Fruit fly (Drosophila melanogaster): ENCODE results near the gene CG7888.

Gene CG7888

dm6 chr3L:11085810-11086209 lies 32.0 kb downstream of the CG7888 start (continued):
- no peak for TF ChIP-seq Nf-YA (GFP tag; IDR thresholded peaks at IDR 0.05)
- TF ChIP-seq danr (GFP tag; IDR thresholded peaks at IDR 0.05): no peak
- TF ChIP-seq amos (GFP tag; IDR thresholded peaks at IDR 0.05; ENCODE audit: partially characterized antibody): no peak
- TF ChIP-seq CG14860 (GFP tag; IDR thresholded peaks at IDR 0.05; ENCODE audit: partially characterized antibody): no peak
- no peak for TF ChIP-seq CG13424 (tag; optimal IDR thresholded peaks at IDR 0.05)
- TF ChIP-seq emc (GFP tag; optimal IDR thresholded peaks at IDR 0.05): no peak
- TF ChIP-seq ab (GFP tag; optimal IDR thresholded peaks at IDR 0.05): no peak
- no peak for TF ChIP-seq pita (GFP tag; optimal IDR thresholded peaks at IDR 0.05)
- TF ChIP-seq Jarid2 (GFP tag; optimal IDR thresholded peaks at IDR 0.05): no peak
- no peak for TF ChIP-seq CG12299 (tag; optimal IDR thresholded peaks at IDR 0.05)
- TF ChIP-seq usp (GFP tag; optimal IDR thresholded peaks at IDR 0.05): no peak
- no peak for TF ChIP-seq sens-2 (GFP tag; IDR thresholded peaks at IDR 0.05)
- TF ChIP-seq CG13296 (GFP tag; optimal IDR thresholded peaks at IDR 0.05): peak; percentile 9
- TF ChIP-seq Usf (GFP tag; optimal IDR thresholded peaks at IDR 0.05): no peak
- peak; percentile 28 for TF ChIP-seq lab (GFP tag; optimal IDR thresholded peaks at IDR 0.05)
- TF ChIP-seq CG8290 (GFP tag; optimal IDR thresholded peaks at IDR 0.05): no peak
- TF ChIP-seq CG8290 (tag; optimal IDR thresholded peaks at IDR 0.05): peak in 1 of 2 experiments; percentile 53
- peak; percentile 37 for TF ChIP-seq CG7745 (tag; optimal IDR thresholded peaks at IDR 0.05)
- TF ChIP-seq CG4854 (GFP tag; optimal IDR thresholded peaks at IDR 0.05): no peak
- TF ChIP-seq Dip2 (GFP tag; IDR thresholded peaks at IDR 0.05): no peak
- no peak for TF ChIP-seq bowl (GFP tag; IDR thresholded peaks at IDR 0.05)
- TF ChIP-seq CG34422 (GFP tag; IDR thresholded peaks at IDR 0.05): 0 out of 3 replicates have a peak, but pooled peaks have one; percentile 30
- TF ChIP-seq caup (GFP tag; optimal IDR thresholded peaks at IDR 0.05; ENCODE audit: severe bottlenecking): no peak
- peak; percentile 41 for TF ChIP-seq CG6813 (GFP tag; optimal IDR thresholded peaks at IDR 0.05)
- TF ChIP-seq CG12942 (GFP tag; optimal IDR thresholded peaks at IDR 0.05): no peak
- no peak for TF ChIP-seq H15 (GFP tag; IDR thresholded peaks at IDR 0.05)
- TF ChIP-seq disco-r (GFP tag; optimal IDR thresholded peaks at IDR 0.05): no peak
- TF ChIP-seq lbe (GFP tag; optimal IDR thresholded peaks at IDR 0.05): no peak
- no peak for TF ChIP-seq CG18764 (GFP tag; optimal IDR thresholded peaks at IDR 0.05)
- TF ChIP-seq Drgx (GFP tag; IDR thresholded peaks at IDR 0.05): no peak
- no peak for TF ChIP-seq vvl (GFP tag; IDR thresholded peaks at IDR 0.05)
- TF ChIP-seq CG4282 (GFP tag; optimal IDR thresholded peaks at IDR 0.05): no peak
- no peak for TF ChIP-seq tx (GFP tag; optimal IDR thresholded peaks at IDR 0.05)
- TF ChIP-seq eyg (GFP tag; optimal IDR thresholded peaks at IDR 0.05): no peak
- peak; percentile 46 for TF ChIP-seq cg (GFP tag; optimal IDR thresholded peaks at IDR 0.05)
- TF ChIP-seq mam (GFP tag; optimal IDR thresholded peaks at IDR 0.05): no peak
- peak; percentile 48 for TF ChIP-seq CG15479 (GFP tag; optimal IDR thresholded peaks at IDR 0.05)
- no peak for TF ChIP-seq sr (GFP tag; IDR thresholded peaks at IDR 0.05)
- TF ChIP-seq prd (optimal IDR thresholded peaks at IDR 0.05): no peak
- TF ChIP-seq prd (GFP tag; IDR thresholded peaks at IDR 0.05): no peak
- no peak for TF ChIP-seq CG1792 (GFP tag; optimal IDR thresholded peaks at IDR 0.05)
- TF ChIP-seq sens (GFP tag): peak; percentile 59
- no peak for TF ChIP-seq CG32772 (GFP tag; IDR thresholded peaks at IDR 0.05)
- peak; percentile 80 for TF ChIP-seq twi (tag; optimal IDR thresholded peaks at IDR 0.05)
- no peak for TF ChIP-seq CG12104 (GFP tag; optimal IDR thresholded peaks at IDR 0.05)
- no peak for TF ChIP-seq CG18262 (tag; optimal IDR thresholded peaks at IDR 0.05)
- no peak for TF ChIP-seq CG4617 (GFP tag; optimal IDR thresholded peaks at IDR 0.05; ENCODE audit: borderline replicate concordance)
- no peak for TF ChIP-seq toy (GFP tag; IDR thresholded peaks at IDR 0.05)
- TF ChIP-seq D (optimal IDR thresholded peaks at IDR 0.05): no peak
- TF ChIP-seq D (GFP tag; optimal IDR thresholded peaks at IDR 0.05): no peak
- TF ChIP-seq ERR (GFP tag; optimal IDR thresholded peaks at IDR 0.05): no peak
- TF ChIP-seq bigmax (GFP tag; optimal IDR thresholded peaks at IDR 0.05): peak; percentile 63
- TF ChIP-seq esg (GFP tag; conservative IDR thresholded peaks at IDR 0.05): no peak

Data from whole organism, embryonic.